Worm (Caenorhabditis elegans) whole organism, L4/young adult: Measurements from ENCODE around the gene ipla-6.
"Not testable (repeated sequence)": the region's sequence is repeated elsewhere in the genome, so short reads cannot be mapped to it uniquely, and the experiment has no call there.

ENCODE experiments used
- W03F9.2 ChIP-seq: fragments of 150-350 bp; optimal IDR thresholded peaks from 2 replicates; lab custom pipeline; 2014; ENCODE audit warnings: missing biosample characterization, missing genetic modification characterization
- dao-5 ChIP-seq: sonication (generic microtip); optimal IDR thresholded peaks from 2 replicates; lab custom pipeline; 2016; ENCODE audit warnings: missing genotype, missing genetic modification characterization, moderate library complexity, missing compliant biosample characterization
- him-1 ChIP-seq: sonication (generic microtip); optimal IDR thresholded peaks from 2 replicates; lab custom pipeline; 2016; ENCODE audit warnings: missing genotype, missing genetic modification reagents, missing genetic modification characterization, missing compliant biosample characterization

ipla-6 gene

DNA sequence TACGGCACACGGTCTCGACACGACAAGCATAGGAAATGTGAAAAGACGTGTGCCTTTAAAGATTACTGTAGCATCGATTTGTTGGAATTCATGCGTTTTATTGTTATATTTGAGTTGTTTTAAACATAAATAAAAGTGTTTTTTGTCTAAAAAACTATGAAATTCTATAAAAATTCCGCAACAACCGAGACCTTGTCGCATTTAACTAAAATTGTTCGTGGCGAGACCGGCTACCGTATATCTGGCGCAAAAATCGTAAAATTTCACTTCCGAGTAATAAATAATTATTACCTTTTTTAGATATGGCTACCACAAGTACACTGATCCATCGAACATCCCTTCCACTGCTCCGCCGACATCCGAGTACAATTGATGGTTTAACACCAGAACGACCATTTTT is at the start of gene ipla-6:
Gene ipla-6, plus strand, starts transcription at position 301 of the 400 bp plus-strand sequence.
- TF ChIP-seq dao-5 (tag; lab: Kevin White, UChicago) (no peak), W03F9.2 (tag; lab: Kevin White, UChicago) (no peak), him-1 (tag; lab: Kevin White, UChicago) (no peak)

DNA sequence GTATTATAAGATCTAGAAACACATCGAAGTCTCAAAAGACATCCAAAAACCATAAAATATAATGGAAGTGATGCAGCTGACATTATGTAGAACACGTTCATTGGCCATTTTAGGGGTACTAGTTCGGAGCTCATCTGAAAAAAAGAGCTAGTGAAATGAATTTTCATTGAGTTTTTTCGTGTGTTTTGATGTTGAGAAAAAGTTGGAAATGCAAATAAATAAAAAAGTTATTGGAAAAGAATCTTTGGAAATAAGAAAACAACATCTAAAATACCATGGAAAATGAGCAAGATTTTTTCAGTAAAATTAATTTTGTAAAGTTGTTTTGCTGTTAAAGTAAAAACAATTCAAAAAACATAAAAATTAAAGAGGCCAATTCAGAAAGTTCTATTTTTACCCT is 46.7 kb upstream of the ipla-6 start, which contains the start of gene srv-24:
Gene srv-24, minus strand, starts transcription at position 101 of the 400 bp plus-strand sequence.
- TF ChIP-seq W03F9.2 (tag; lab: Kevin White, UChicago) (no peak), him-1 (tag; lab: Kevin White, UChicago) (no peak), dao-5 (tag; lab: Kevin White, UChicago) (no peak)

DNA sequence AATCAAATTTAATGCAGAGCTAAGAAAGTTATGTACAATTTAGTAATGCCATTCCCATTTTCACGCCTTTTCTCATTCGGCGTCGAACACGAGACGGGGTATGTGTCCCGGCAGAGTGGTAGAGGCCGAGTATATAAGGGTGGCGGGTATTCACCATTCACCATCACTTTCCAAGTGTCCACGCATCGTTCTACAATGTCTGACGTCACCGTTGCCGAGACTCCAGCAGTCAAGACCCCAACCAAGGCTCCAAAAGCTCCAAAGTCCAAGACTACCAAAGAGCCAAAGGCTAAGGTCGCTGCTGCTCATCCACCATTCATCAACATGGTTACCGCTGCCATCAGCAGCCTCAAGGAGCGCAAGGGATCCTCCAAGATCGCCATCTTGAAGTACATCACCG is 43.4 kb upstream of the ipla-6 start, which contains the start of gene hil-2:
Gene hil-2, plus strand, starts transcription at position 160 of the 400 bp plus-strand sequence.
- TF ChIP-seq W03F9.2 (tag; lab: Kevin White, UChicago) (no peak), dao-5 (tag; lab: Kevin White, UChicago) (no peak), him-1 (tag; lab: Kevin White, UChicago) (no peak)

DNA sequence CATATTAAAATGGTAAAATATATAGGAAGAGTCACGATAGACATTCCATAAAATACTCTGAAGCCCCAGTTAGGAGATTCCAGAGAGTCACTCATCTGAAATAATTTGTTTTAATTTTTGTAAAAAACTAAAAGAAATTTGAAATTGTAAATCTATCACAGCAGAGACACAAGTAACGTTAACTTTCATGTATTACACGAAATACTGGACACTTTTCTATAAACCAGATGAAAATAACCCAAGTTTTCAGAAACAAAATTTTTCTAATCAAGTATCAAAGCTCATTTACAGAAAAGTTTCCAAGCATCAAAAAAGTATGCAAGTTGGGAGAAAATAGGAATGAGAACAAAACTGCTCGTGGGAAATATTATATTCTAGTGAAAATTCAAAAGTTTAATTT is 39.2 kb upstream of the ipla-6 start, which contains the start of gene srv-27:
Gene srv-27, minus strand, starts transcription at position 101 of the 400 bp plus-strand sequence.
- TF ChIP-seq W03F9.2 (tag; lab: Kevin White, UChicago) (no peak), him-1 (tag; lab: Kevin White, UChicago) (no peak), dao-5 (tag; lab: Kevin White, UChicago) (no peak)

ce11 chrIV:6299523-6299922 is 37.9 kb upstream of the ipla-6 start:
- TF ChIP-seq him-1 (tag; lab: Kevin White, UChicago) (no peak), W03F9.2 (tag; lab: Kevin White, UChicago) (no peak), dao-5 (tag; lab: Kevin White, UChicago) (no peak)

- TF ChIP-seq dao-5 (tag; lab: Kevin White, UChicago) (no peak), him-1 (tag; lab: Kevin White, UChicago) (no peak), W03F9.2 (tag; lab: Kevin White, UChicago) (no peak)
Observed at ce11 chrIV:6301764-6302163, 35.7 kb upstream of the ipla-6 start, which contains the start of gene srv-26. Gene srv-26 (minus strand): TSS chrIV:6301864.

DNA sequence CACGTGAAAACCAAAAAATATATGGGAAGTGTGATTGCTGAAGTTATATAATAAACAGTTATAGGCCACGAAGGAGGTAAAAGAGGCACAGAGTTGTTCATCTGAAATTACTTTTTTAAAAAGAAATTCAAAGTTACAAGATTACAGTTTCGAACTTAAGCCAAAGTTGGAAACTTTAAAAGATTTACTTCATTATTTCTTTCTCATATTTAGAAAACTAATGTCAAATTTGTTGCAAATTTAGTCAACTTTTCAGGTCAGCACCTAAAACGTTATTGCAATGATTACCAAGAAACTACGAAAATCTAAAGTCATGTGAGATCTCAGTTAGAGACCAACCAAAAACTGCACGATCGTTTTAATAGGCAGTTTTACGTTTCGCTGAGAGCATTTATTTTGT is 33.8 kb upstream of the ipla-6 start, which contains the start of gene srv-25:
Gene srv-25, minus strand, starts transcription at position 101 of the 400 bp plus-strand sequence.
- TF ChIP-seq dao-5 (tag; lab: Kevin White, UChicago) (no peak), him-1 (tag; lab: Kevin White, UChicago) (no peak), W03F9.2 (tag; lab: Kevin White, UChicago) (no peak)

DNA sequence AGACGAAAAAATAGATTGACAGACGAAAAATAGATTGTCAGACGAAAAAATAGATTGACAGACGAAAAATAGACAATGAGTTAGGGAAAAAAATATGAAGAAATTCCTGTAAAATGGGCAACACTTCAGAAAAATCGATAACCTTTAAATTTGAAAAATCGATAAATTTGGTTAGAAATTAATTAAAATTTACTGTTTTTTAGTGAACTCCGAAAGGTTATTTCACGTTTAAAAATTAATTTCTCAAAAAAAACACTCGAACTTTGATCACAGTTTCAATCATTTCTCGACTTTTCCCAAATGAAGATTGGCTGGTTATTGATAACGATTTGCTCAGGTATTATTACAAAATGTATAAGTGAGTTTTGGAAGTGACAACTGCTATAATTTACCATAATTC is 30.0 kb upstream of the ipla-6 start, which contains the start of gene csp-2:
Gene csp-2, plus strand, starts transcription at position 301 of the 400 bp plus-strand sequence.
- TF ChIP-seq him-1 (tag; lab: Kevin White, UChicago) (no peak), W03F9.2 (tag; lab: Kevin White, UChicago) (no peak), dao-5 (tag; lab: Kevin White, UChicago) (no peak)

- TF ChIP-seq W03F9.2, dao-5, him-1 (tag; lab: Kevin White, UChicago): not testable (repeated sequence)
Observed at ce11 chrIV:6317357-6317756, 20.1 kb upstream of the ipla-6 start, which contains the start of gene Y73B6BL.12. Gene Y73B6BL.12 (minus strand): TSS chrIV:6317457.

ce11 chrIV:6321667-6322066 is 15.8 kb upstream of the ipla-6 start, which contains the start of gene Y73B6BL.29:
Gene Y73B6BL.29 (plus strand): TSS chrIV:6321929.
- TF ChIP-seq dao-5 (tag; lab: Kevin White, UChicago) (no peak), W03F9.2 (tag; lab: Kevin White, UChicago) (peak; percentile 99), him-1 (tag; lab: Kevin White, UChicago) (peak; percentile 62)

DNA sequence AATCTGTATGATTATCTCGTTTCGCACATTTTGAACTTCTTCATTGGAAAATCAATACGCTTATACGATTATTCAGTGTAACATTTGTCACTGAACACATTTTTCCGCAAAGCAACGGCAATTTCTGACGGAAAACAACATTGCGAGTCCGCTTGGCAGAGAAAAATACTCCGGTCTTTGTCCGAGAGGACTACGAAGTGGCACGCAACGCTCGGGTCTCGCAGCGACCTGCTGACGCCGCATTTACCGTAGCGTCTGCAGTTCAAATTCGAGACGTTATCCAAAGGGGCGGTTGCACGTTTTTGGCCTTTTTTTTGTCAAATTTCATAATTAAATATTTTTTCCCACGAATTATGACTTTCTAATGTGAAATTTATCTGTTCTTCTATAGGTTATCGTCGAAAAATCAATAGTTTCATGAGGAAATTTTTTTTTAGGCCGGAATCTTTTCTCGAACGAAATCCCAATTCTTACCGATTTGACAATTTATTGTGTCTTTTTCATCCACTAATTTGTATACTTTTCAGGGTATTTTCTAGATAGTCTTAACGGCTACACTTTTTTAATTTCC is 13.7 kb upstream of the ipla-6 start, which contains the start of gene sqd-1:
Gene sqd-1, plus strand, starts transcription at position 521 of the 571 bp plus-strand sequence.
- TF ChIP-seq him-1 (tag; lab: Kevin White, UChicago) (peak; percentile 86), dao-5 (tag; lab: Kevin White, UChicago) (no peak), W03F9.2 (tag; lab: Kevin White, UChicago) (peak; percentile 100)

DNA sequence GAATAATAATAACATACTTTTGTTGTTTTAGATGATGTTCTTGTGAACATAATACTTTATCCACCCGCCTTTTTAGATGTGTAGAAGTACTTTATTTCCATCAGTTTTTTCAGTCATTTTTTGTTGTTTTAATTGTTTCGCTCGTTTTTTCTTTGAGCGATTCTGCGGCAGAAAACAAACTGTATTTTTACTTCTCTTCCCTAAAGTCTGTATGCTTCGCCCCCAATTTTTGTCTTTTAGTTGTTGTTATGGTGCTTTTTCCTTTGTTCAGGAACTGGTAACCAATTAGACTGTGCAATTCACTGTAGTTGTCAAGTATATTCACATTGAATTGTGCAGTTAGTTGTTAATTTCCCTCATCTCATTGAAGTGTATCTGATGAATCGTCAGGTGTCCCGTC is 11.7 kb upstream of the ipla-6 start:
- TF ChIP-seq W03F9.2 (tag; lab: Kevin White, UChicago) (no peak), dao-5 (tag; lab: Kevin White, UChicago) (no peak), him-1 (tag; lab: Kevin White, UChicago) (no peak)

DNA sequence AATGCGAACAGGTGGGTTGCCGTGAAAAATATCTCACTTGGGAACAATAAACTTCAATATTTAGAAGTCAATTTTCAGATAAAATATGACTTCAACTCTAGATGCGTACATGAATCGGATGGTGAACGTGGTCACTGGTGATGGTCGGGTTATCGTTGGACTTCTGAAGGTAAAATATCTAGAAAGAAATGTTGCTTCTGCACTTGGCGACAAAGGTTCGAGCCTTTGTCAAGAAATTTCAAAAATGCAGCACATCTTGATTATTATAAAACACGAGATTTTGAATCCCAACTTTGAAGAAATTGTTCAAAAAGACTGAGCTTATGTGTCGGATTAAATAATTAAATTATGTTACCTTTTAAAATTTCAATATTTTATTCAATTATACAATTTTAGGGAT is 11.0 kb upstream of the ipla-6 start, which contains the start of gene lsm-8:
Gene lsm-8, plus strand, starts transcription at position 79 of the 400 bp plus-strand sequence.
- no peak for TF ChIP-seq him-1 (tag; lab: Kevin White, UChicago)
- no peak for TF ChIP-seq W03F9.2 (tag; lab: Kevin White, UChicago)
- no peak for TF ChIP-seq dao-5 (tag; lab: Kevin White, UChicago)
